Fruit fly (Drosophila melanogaster) whole organism: ENCODE data around the gene Ugt36A1.

ENCODE experiments used
- Dll ChIP-seq: fragments of >200 bp; optimal IDR thresholded peaks from 2 replicates; lab custom pipeline; 2017
- psq ChIP-seq: fragments of >200 bp; optimal IDR thresholded peaks from 2 replicates; lab custom pipeline; 2017

DNA sequence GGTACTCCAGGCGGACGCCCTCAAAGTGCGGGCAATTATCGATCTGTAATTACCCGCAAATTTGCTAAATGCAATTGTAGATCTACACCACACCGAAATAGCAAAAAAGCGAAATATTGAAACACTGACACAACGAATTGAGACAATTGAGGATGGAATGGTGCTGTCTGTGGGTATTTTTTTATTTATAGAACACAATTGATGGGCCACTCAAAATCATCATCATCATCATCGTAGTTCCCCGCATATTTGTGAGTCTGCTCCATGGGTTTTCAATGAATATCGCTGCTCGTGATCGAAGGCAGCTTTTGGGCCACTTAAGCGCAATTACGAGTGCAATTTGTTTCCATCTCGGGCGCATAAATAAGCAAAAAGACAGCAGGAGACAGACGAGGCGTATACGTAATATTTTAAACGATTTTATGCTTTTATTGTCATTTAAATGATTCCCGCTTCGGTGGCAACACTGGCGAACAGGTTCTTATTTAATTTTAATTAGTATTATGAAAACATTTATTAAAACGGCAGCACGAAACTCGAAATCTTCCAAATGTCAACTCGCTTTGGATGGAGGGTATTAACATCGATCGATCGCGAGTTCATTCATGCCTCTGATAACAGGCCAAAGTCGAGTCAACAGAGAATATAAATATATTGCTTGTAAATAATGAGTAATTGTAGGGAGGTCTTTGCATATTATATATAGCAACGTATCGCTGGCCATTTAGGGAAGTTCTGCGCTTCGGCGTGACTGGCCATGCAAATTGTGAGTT, 23.4 kb downstream of the Ugt36A1 start:
- TF ChIP-seq psq (lab: Kevin White, UChicago) (no peak), Dll (lab: Kevin White, UChicago) (no peak)
